Fruit fly (Drosophila melanogaster) whole organism, embryonic: ENCODE data around the gene ninaB.

ENCODE experiments used
- Adf1 ChIP-seq: fragments of 200-800 bp; sonication (Bioruptor generic); IDR thresholded peaks from 2 replicates; pipeline ENCODE4 v1.3.6; 2022; ENCODE audit warnings: missing biosample characterization, missing genetic modification characterization
- Atf3 ChIP-seq: fragments of 200-800 bp; sonication (Bioruptor generic); optimal IDR thresholded peaks from 3 replicates; lab custom pipeline; 2016; ENCODE audit warnings: missing biosample characterization, missing genetic modification characterization
- Bdp1 ChIP-seq: fragments of 200-800 bp; sonication (Bioruptor generic); optimal IDR thresholded peaks from 3 replicates; lab custom pipeline; 2016; ENCODE audit warnings: missing biosample characterization, missing genetic modification characterization
- Bgb ChIP-seq: fragments of 200-800 bp; sonication (Bioruptor generic); IDR thresholded peaks from 2 replicates; pipeline ENCODE4 v1.3.6; 2022; ENCODE audit warnings: missing biosample characterization, missing genetic modification characterization; ENCODE audit not compliant: partially characterized antibody
- CG10274 ChIP-seq: fragments of 200-800 bp; sonication (Bioruptor generic); optimal IDR thresholded peaks from 3 replicates; lab custom pipeline; 2017; ENCODE audit warnings: missing biosample characterization, mild to moderate bottlenecking, missing genetic modification characterization
- CG10366 ChIP-seq: fragments of 200-800 bp; sonication (Bioruptor generic); IDR thresholded peaks from 2 replicates; pipeline ENCODE4 v1.3.6; 2022; ENCODE audit warnings: missing biosample characterization, missing genetic modification characterization
- CG11560 ChIP-seq: fragments of 200-800 bp; sonication (Bioruptor generic); IDR thresholded peaks from 3 replicates; pipeline ENCODE4 v1.3.6; 2022; ENCODE audit warnings: missing biosample characterization, missing genetic modification characterization
- CG12744 ChIP-seq: fragments of 200-800 bp; sonication (Bioruptor generic); optimal IDR thresholded peaks from 2 replicates; lab custom pipeline; 2016; ENCODE audit warnings: missing biosample characterization, missing genetic modification characterization
- CG14860 ChIP-seq: fragments of 200-800 bp; sonication (Bioruptor generic); IDR thresholded peaks from 3 replicates; pipeline ENCODE4 v1.3.6; 2022; ENCODE audit warnings: missing biosample characterization, missing genetic modification characterization; ENCODE audit not compliant: partially characterized antibody
- CG1603 ChIP-seq: fragments of 200-800 bp; sonication (Bioruptor generic); optimal IDR thresholded peaks from 2 replicates; lab custom pipeline; 2019; ENCODE audit warnings: missing biosample characterization, mild to moderate bottlenecking, missing genetic modification characterization, moderate library complexity
- CG18262 ChIP-seq: fragments of 200-800 bp; optimal IDR thresholded peaks from 3 replicates; lab custom pipeline; 2019; ENCODE audit warnings: missing biosample characterization, mild to moderate bottlenecking, missing genetic modification characterization, moderate library complexity
- CG31224 ChIP-seq: fragments of 200-800 bp; sonication (Bioruptor generic); IDR thresholded peaks from 2 replicates; pipeline ENCODE4 v1.3.6; 2022; ENCODE audit warnings: missing biosample characterization, missing genetic modification characterization
- CG32767 ChIP-seq: fragments of 200-800 bp; sonication (Bioruptor generic); IDR thresholded peaks from 2 replicates; pipeline ENCODE4 v1.3.6; 2022; ENCODE audit warnings: missing biosample characterization, missing genetic modification characterization
- CG3407 ChIP-seq: fragments of 200-800 bp; sonication (Bioruptor generic); optimal IDR thresholded peaks from 2 replicates; lab custom pipeline; 2018; ENCODE audit warnings: missing biosample characterization, mild to moderate bottlenecking, missing genetic modification characterization
- CG4707 ChIP-seq: fragments of 200-800 bp; sonication (Bioruptor generic); optimal IDR thresholded peaks from 2 replicates; lab custom pipeline; 2018; ENCODE audit warnings: missing biosample characterization, mild to moderate bottlenecking, missing genetic modification characterization, moderate library complexity
- CG5245 ChIP-seq: fragments of 200-800 bp; sonication (Bioruptor generic); optimal IDR thresholded peaks from 3 replicates; lab custom pipeline; 2016; ENCODE audit warnings: missing biosample characterization, missing genetic modification characterization
- CG8359 ChIP-seq: fragments of 200-800 bp; sonication (Bioruptor generic); optimal IDR thresholded peaks from 2 replicates; lab custom pipeline; 2017; ENCODE audit warnings: missing biosample characterization, mild to moderate bottlenecking, missing genetic modification characterization, borderline replicate concordance
- CkIIα-i1 ChIP-seq: fragments of 200-800 bp; sonication (Bioruptor generic); IDR thresholded peaks from 2 replicates; pipeline ENCODE4 v1.3.6; 2022; ENCODE audit warnings: missing biosample characterization, missing genetic modification characterization
- Deaf1 ChIP-seq: fragments of 200-800 bp; optimal IDR thresholded peaks from 3 replicates; lab custom pipeline; 2019; ENCODE audit warnings: missing biosample characterization, mild to moderate bottlenecking, missing genetic modification characterization, moderate library complexity
- Dref ChIP-seq: fragments of 200-800 bp; sonication (Bioruptor generic); IDR thresholded peaks from 2 replicates; pipeline ENCODE4 v1.3.6; 2022; ENCODE audit warnings: missing biosample characterization, missing genetic modification characterization
- ERR ChIP-seq: fragments of 200-800 bp; sonication (Bioruptor generic); optimal IDR thresholded peaks from 2 replicates; lab custom pipeline; 2016; ENCODE audit warnings: missing biosample characterization, missing genetic modification characterization
- Fer1 ChIP-seq: fragments of 200-800 bp; sonication (Bioruptor generic); optimal IDR thresholded peaks from 2 replicates; lab custom pipeline; 2017; ENCODE audit warnings: missing biosample characterization, mild to moderate bottlenecking, missing genetic modification characterization
- Fer2 ChIP-seq: fragments of 200-800 bp; sonication (Bioruptor generic); optimal IDR thresholded peaks from 2 replicates; lab custom pipeline; 2018; ENCODE audit warnings: missing biosample characterization, mild to moderate bottlenecking, missing genetic modification characterization, moderate library complexity
- Fer3 ChIP-seq: fragments of 200-800 bp; sonication (Bioruptor generic); optimal IDR thresholded peaks from 2 replicates; lab custom pipeline; 2018; ENCODE audit warnings: missing biosample characterization, mild to moderate bottlenecking, missing genetic modification characterization, moderate library complexity
- Hr3 ChIP-seq: fragments of 200-800 bp; sonication (Bioruptor generic); optimal IDR thresholded peaks from 3 replicates; lab custom pipeline; 2016; ENCODE audit warnings: missing biosample characterization, missing genetic modification characterization
- Hr39 ChIP-seq: fragments of >200 bp; optimal IDR thresholded peaks from 2 replicates; lab custom pipeline; 2017
- Lpt ChIP-seq: fragments of >200 bp; optimal IDR thresholded peaks from 2 replicates; lab custom pipeline; 2018; ENCODE audit warnings: missing biosample characterization, missing genetic modification characterization
- NC2α ChIP-seq: fragments of 200-800 bp; sonication (Bioruptor generic); optimal IDR thresholded peaks from 2 replicates; lab custom pipeline; 2016; ENCODE audit warnings: missing biosample characterization, missing genetic modification characterization
- Nf-YA ChIP-seq: fragments of 200-800 bp; sonication (Bioruptor generic); IDR thresholded peaks from 2 replicates; pipeline ENCODE4 v1.3.6; 2022; ENCODE audit warnings: missing biosample characterization, missing genetic modification characterization
- Rx ChIP-seq: fragments of 200-800 bp; sonication (Bioruptor generic); IDR thresholded peaks from 2 replicates; pipeline ENCODE4 v1.3.6; 2022; ENCODE audit warnings: missing biosample characterization, missing genetic modification characterization
- Sox102F ChIP-seq: fragments of 200-800 bp; sonication (Bioruptor generic); optimal IDR thresholded peaks from 2 replicates; lab custom pipeline; 2018; ENCODE audit warnings: missing biosample characterization, mild to moderate bottlenecking, missing genetic modification characterization, moderate library complexity
- TFAM ChIP-seq: fragments of 200-800 bp; sonication (Bioruptor generic); optimal IDR thresholded peaks from 2 replicates; lab custom pipeline; 2017; ENCODE audit warnings: missing biosample characterization, missing genetic modification characterization, inconsistent platforms
- ara ChIP-seq: fragments of 200-800 bp; sonication (Bioruptor generic); IDR thresholded peaks from 2 replicates; pipeline ENCODE4 v1.3.6; 2022; ENCODE audit warnings: missing biosample characterization, missing genetic modification characterization
- cad ChIP-seq: fragments of >200 bp; optimal IDR thresholded peaks from 2 replicates; lab custom pipeline; 2017; ENCODE audit warnings: missing biosample characterization, missing genetic modification characterization
- dm ChIP-seq: fragments of 200-800 bp; sonication (Bioruptor generic); optimal IDR thresholded peaks from 3 replicates; lab custom pipeline; 2016; ENCODE audit warnings: missing biosample characterization, missing genetic modification characterization
- eyg ChIP-seq: fragments of 200-800 bp; sonication (Bioruptor generic); optimal IDR thresholded peaks from 3 replicates; lab custom pipeline; 2016; ENCODE audit warnings: missing biosample characterization, missing genetic modification characterization
- fd64A ChIP-seq: fragments of 200-800 bp; sonication (Bioruptor generic); optimal IDR thresholded peaks from 3 replicates; lab custom pipeline; 2018; ENCODE audit warnings: missing biosample characterization, mild to moderate bottlenecking, missing genetic modification characterization
- inv ChIP-seq: fragments of 200-800 bp; sonication (Bioruptor generic); IDR thresholded peaks from 2 replicates; pipeline ENCODE4 v1.3.6; 2022; ENCODE audit warnings: missing biosample characterization, missing genetic modification characterization; ENCODE audit not compliant: partially characterized antibody
- ken ChIP-seq: fragments of 200-800 bp; sonication (Bioruptor generic); IDR thresholded peaks from 3 replicates; pipeline ENCODE4 v1.3.6; 2022; ENCODE audit warnings: missing biosample characterization, missing genetic modification characterization
- lbe ChIP-seq: fragments of 200-800 bp; sonication (Bioruptor generic); optimal IDR thresholded peaks from 2 replicates; lab custom pipeline; 2016; ENCODE audit warnings: missing biosample characterization, mild to moderate bottlenecking, missing genetic modification characterization
- lov ChIP-seq, 2 experiments: fragments of 200-800 bp in 1 of 2; fragments of >200 bp in 1 of 2; sonication (Bioruptor generic) in 1 of 2; IDR thresholded peaks in 1 of 2; optimal IDR thresholded peaks in 1 of 2; 2 replicates in 1 of 2; 3 replicates in 1 of 2; pipeline versions ENCODE4 v1.3.6 to Lab custom; 2017 to 2022; ENCODE audit warnings: missing biosample characterization in 1 of 2, missing genetic modification characterization in 1 of 2
- luna ChIP-seq: fragments of 200-800 bp; sonication (Bioruptor generic); optimal IDR thresholded peaks from 2 replicates; lab custom pipeline; 2016; ENCODE audit warnings: missing biosample characterization, missing genetic modification characterization
- maf-S ChIP-seq: fragments of 200-800 bp; sonication (Bioruptor generic); optimal IDR thresholded peaks from 2 replicates; lab custom pipeline; 2016; ENCODE audit warnings: missing biosample characterization, missing genetic modification characterization
- mld ChIP-seq: fragments of 200-800 bp; sonication (Bioruptor generic); IDR thresholded peaks from 3 replicates; pipeline ENCODE4 v1.3.6; 2022; ENCODE audit warnings: missing biosample characterization, missing genetic modification characterization; ENCODE audit not compliant: partially characterized antibody
- nerfin-1 ChIP-seq: fragments of 200-800 bp; sonication (Bioruptor generic); optimal IDR thresholded peaks from 3 replicates; lab custom pipeline; 2019; ENCODE audit warnings: missing biosample characterization, mild to moderate bottlenecking, missing genetic modification characterization, moderate library complexity
- ro ChIP-seq: fragments of 200-800 bp; sonication (Bioruptor generic); IDR thresholded peaks from 2 replicates; pipeline ENCODE4 v1.3.6; 2022; ENCODE audit warnings: missing biosample characterization, missing genetic modification characterization
- scrt ChIP-seq: fragments of 200-800 bp; sonication (Bioruptor generic); optimal IDR thresholded peaks from 2 replicates; lab custom pipeline; 2018; ENCODE audit warnings: missing biosample characterization, mild to moderate bottlenecking, missing genetic modification characterization, moderate library complexity
- sob ChIP-seq: fragments of 200-800 bp; sonication (Bioruptor generic); IDR thresholded peaks from 2 replicates; pipeline ENCODE4 v1.3.6; 2022; ENCODE audit warnings: missing biosample characterization, missing genetic modification characterization
- tin ChIP-seq: fragments of 200-800 bp; sonication (Bioruptor generic); optimal IDR thresholded peaks from 3 replicates; lab custom pipeline; 2016; ENCODE audit warnings: missing biosample characterization, missing genetic modification characterization
- vfl ChIP-seq: fragments of 200-800 bp; sonication (Bioruptor generic); optimal IDR thresholded peaks from 2 replicates; lab custom pipeline; 2016; ENCODE audit warnings: missing biosample characterization, missing genetic modification characterization
- yki ChIP-seq: fragments of >200 bp; optimal IDR thresholded peaks from 3 replicates; lab custom pipeline; 2018

ninaB gene

DNA sequence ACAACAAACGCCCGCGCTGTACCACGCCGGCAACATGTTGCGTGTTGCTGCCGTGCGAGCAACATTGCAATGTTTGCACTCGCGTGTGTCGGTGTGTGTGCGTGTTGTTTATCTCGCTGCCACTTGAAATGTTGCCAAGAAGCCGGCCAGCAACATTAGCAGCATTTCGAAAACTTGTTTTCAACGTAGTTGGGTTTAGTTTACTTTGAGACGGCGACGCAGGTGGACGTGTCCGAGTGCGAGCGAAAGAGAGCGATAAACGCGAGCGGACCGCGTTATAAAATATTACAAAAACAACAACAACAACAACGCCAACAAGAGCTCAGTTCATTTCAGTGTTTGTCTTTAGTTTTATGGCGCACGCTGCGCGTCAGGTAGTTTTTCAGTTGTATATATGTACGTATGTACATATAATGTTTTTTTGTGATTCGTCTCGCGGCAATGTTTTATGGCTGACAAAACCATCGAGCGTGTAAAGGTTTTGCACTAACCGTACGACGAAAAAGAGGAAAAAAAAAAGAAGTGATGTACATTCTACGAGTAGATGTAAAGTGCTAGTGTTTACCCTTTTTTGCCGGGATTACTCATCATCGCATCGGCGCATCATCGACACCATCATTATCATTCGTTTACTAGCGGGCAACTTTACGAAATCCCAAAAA lies 14.8 kb downstream of the ninaB start, which contains the start of gene kmr (continued):
- TF ChIP-seq cad = peak; percentile 87
- no peak for TF ChIP-seq ro
- TF ChIP-seq CG4707 (GFP tag; lab: Kevin White, UChicago) = peak; percentile 36
- peak; percentile 62 for TF ChIP-seq Deaf1 (tag; lab: Kevin White, UChicago)
- TF ChIP-seq CG10274 (GFP tag; lab: Kevin White, UChicago) = no peak
- no peak for TF ChIP-seq lov (optimal IDR thresholded peaks at IDR 0.05; lab: Kevin White, UChicago)
- TF ChIP-seq lov (GFP tag; IDR thresholded peaks at IDR 0.05; lab: Robert Waterston, UW) = peak; percentile 57; the same call in 1 of the 3 replicates
- TF ChIP-seq CG5245 = no peak
- TF ChIP-seq Sox102F = no peak
- TF ChIP-seq CG1603 = peak; percentile 39
- TF ChIP-seq CG10366 (GFP tag; lab: Robert Waterston, UW) = no peak
- TF ChIP-seq CG3407 (GFP tag; lab: Kevin White, UChicago) = no peak
- peak; percentile 62; the same call in 1 of the 2 replicates for TF ChIP-seq sob (GFP tag; lab: Robert Waterston, UW)
- TF ChIP-seq luna = no peak
- TF ChIP-seq CG31224 (GFP tag; lab: Robert Waterston, UW) = no peak
- TF ChIP-seq Hr3 = no peak
- TF ChIP-seq Hr39 (lab: Kevin White, UChicago) = no peak
- TF ChIP-seq CG18262 (tag; lab: Kevin White, UChicago) = no peak
- no peak for TF ChIP-seq ERR (GFP tag; lab: Kevin White, UChicago)
- no peak for TF ChIP-seq ara (GFP tag; lab: Robert Waterston, UW)
- no peak for TF ChIP-seq Rx (GFP tag; lab: Robert Waterston, UW)
- TF ChIP-seq inv (GFP tag; lab: Robert Waterston, UW) = 0 out of 2 replicates have a peak, but pooled peaks have one; percentile 14
- TF ChIP-seq Adf1 (GFP tag; lab: Robert Waterston, UW) = peak; percentile 67
- no peak for TF ChIP-seq CG14860 (GFP tag; lab: Robert Waterston, UW)
- TF ChIP-seq Bgb (GFP tag; lab: Robert Waterston, UW) = peak; percentile 56; the same call in 1 of the 2 replicates
- no peak for TF ChIP-seq Lpt
- TF ChIP-seq CkIIα-i1 (GFP tag; lab: Robert Waterston, UW) = no peak
- no peak for TF ChIP-seq Dref (GFP tag; lab: Robert Waterston, UW)
- TF ChIP-seq mld = 0 out of 3 replicates have a peak, but pooled peaks have one; percentile 24
- TF ChIP-seq tin (GFP tag; lab: Kevin White, UChicago) = no peak
- no peak for TF ChIP-seq lbe (GFP tag; lab: Kevin White, UChicago)
- TF ChIP-seq fd64A (GFP tag; lab: Kevin White, UChicago) = no peak
- peak; percentile 38 for TF ChIP-seq dm
- TF ChIP-seq Fer3 = peak; percentile 31
- peak; percentile 77 for TF ChIP-seq Fer1 (GFP tag; lab: Kevin White, UChicago)
- TF ChIP-seq eyg (GFP tag; lab: Kevin White, UChicago) = peak; percentile 28
- TF ChIP-seq CG11560 = no peak
- peak; percentile 12 for TF ChIP-seq NC2α (GFP tag; lab: Kevin White, UChicago)
- TF ChIP-seq ken (GFP tag; lab: Robert Waterston, UW) = no peak
- no peak for TF ChIP-seq Atf3 (GFP tag; lab: Kevin White, UChicago)
- TF ChIP-seq scrt = peak; percentile 39
- TF ChIP-seq yki (lab: Kevin White, UChicago) = no peak
- TF ChIP-seq TFAM (GFP tag; lab: Kevin White, UChicago) = no peak
- peak; percentile 22 for TF ChIP-seq CG8359 (GFP tag; lab: Kevin White, UChicago)
- TF ChIP-seq nerfin-1 (tag; lab: Kevin White, UChicago) = peak; percentile 53
- no peak for TF ChIP-seq Fer2 (tag; lab: Kevin White, UChicago)
- TF ChIP-seq vfl (GFP tag; lab: Kevin White, UChicago) = peak; percentile 9
- TF ChIP-seq Bdp1 (GFP tag; lab: Kevin White, UChicago) = no peak
- TF ChIP-seq CG32767 (GFP tag; lab: Robert Waterston, UW) = no peak
- TF ChIP-seq CG12744 (GFP tag; lab: Kevin White, UChicago) = no peak
- no peak for TF ChIP-seq maf-S
- TF ChIP-seq Nf-YA (GFP tag; lab: Robert Waterston, UW) = no peak
